Fruit fly (Drosophila melanogaster) whole organism, embryonic: ENCODE data around the gene sage.
A peak's percentile ranks its signal among the peaks of the same experiment; 100 is the strongest.

Experiments used
- Atf3 ChIP-seq: fragments of 200-800 bp; sonication (Bioruptor generic); optimal IDR thresholded peaks from 3 replicates; lab custom pipeline; 2016; ENCODE audit warnings: missing biosample characterization, missing genetic modification characterization
- Atf6 ChIP-seq: fragments of 200-800 bp; sonication (Bioruptor generic); IDR thresholded peaks from 2 replicates; pipeline ENCODE4 v1.3.6; 2022; ENCODE audit warnings: missing biosample characterization, missing genetic modification characterization
- CG10209 ChIP-seq: fragments of 200-800 bp; sonication (Bioruptor generic); optimal IDR thresholded peaks from 3 replicates; lab custom pipeline; 2017; ENCODE audit warnings: missing biosample characterization, mild to moderate bottlenecking, missing genetic modification characterization, missing genetic modification reagents
- CG11398 ChIP-seq: fragments of 200-800 bp; sonication (Bioruptor generic); optimal IDR thresholded peaks from 2 replicates; lab custom pipeline; 2016; ENCODE audit warnings: missing biosample characterization, missing genetic modification characterization
- CG1233 ChIP-seq: fragments of 200-800 bp; sonication (Bioruptor generic); optimal IDR thresholded peaks from 4 replicates; lab custom pipeline; 2018; ENCODE audit warnings: missing biosample characterization, mild to moderate bottlenecking, missing genetic modification characterization
- CG12391 ChIP-seq: fragments of 200-800 bp; sonication (Bioruptor generic); optimal IDR thresholded peaks from 3 replicates; lab custom pipeline; 2018; ENCODE audit warnings: missing biosample characterization, mild to moderate bottlenecking, missing genetic modification characterization, moderate library complexity
- CG12659 ChIP-seq: fragments of 200-800 bp; sonication (Bioruptor generic); optimal IDR thresholded peaks from 3 replicates; lab custom pipeline; 2017; ENCODE audit warnings: mild to moderate bottlenecking, missing biosample characterization, missing genetic modification reagents, missing genetic modification characterization
- CG13123 ChIP-seq: fragments of 200-800 bp; sonication (Bioruptor generic); optimal IDR thresholded peaks from 2 replicates; lab custom pipeline; 2016; ENCODE audit warnings: missing biosample characterization, missing genetic modification characterization
- CG14860 ChIP-seq: fragments of 200-800 bp; sonication (Bioruptor generic); IDR thresholded peaks from 3 replicates; pipeline ENCODE4 v1.3.6; 2022; ENCODE audit warnings: missing biosample characterization, missing genetic modification characterization; ENCODE audit not compliant: partially characterized antibody
- CG17186 ChIP-seq: fragments of 200-800 bp; sonication (Bioruptor generic); optimal IDR thresholded peaks from 3 replicates; lab custom pipeline; 2017; ENCODE audit warnings: missing biosample characterization, missing genetic modification reagents, missing genetic modification characterization
- CG18476 ChIP-seq: fragments of 200-800 bp; sonication (Bioruptor generic); optimal IDR thresholded peaks from 2 replicates; lab custom pipeline; 2016; ENCODE audit warnings: missing biosample characterization, mild to moderate bottlenecking, missing genetic modification characterization
- CG3847 ChIP-seq: fragments of 200-800 bp; sonication (Bioruptor generic); IDR thresholded peaks from 2 replicates; pipeline ENCODE4 v1.3.6; 2022; ENCODE audit warnings: missing biosample characterization, missing genetic modification characterization
- CG3995 ChIP-seq: fragments of 200-800 bp; sonication (Bioruptor generic); optimal IDR thresholded peaks from 3 replicates; lab custom pipeline; 2016; ENCODE audit warnings: missing biosample characterization, missing genetic modification characterization
- CG6765 ChIP-seq: fragments of 200-800 bp; sonication (Bioruptor generic); optimal IDR thresholded peaks from 3 replicates; lab custom pipeline; 2017; ENCODE audit warnings: missing biosample characterization, mild to moderate bottlenecking, missing genetic modification characterization
- CG7556 ChIP-seq: fragments of 200-800 bp; sonication (Bioruptor generic); optimal IDR thresholded peaks from 2 replicates; lab custom pipeline; 2017; ENCODE audit warnings: missing biosample characterization, mild to moderate bottlenecking, missing genetic modification characterization
- CG8089 ChIP-seq: fragments of 200-800 bp; sonication (Bioruptor generic); optimal IDR thresholded peaks from 3 replicates; lab custom pipeline; 2016; ENCODE audit warnings: missing biosample characterization, missing genetic modification characterization
- CG9797 ChIP-seq: fragments of 200-800 bp; sonication (Bioruptor generic); optimal IDR thresholded peaks from 3 replicates; lab custom pipeline; 2018; ENCODE audit warnings: missing biosample characterization, mild to moderate bottlenecking, missing genetic modification characterization
- CTCF ChIP-seq: fragments of 200-800 bp; sonication (Bioruptor generic); optimal IDR thresholded peaks from 2 replicates; lab custom pipeline; 2017; ENCODE audit warnings: missing biosample characterization, mild to moderate bottlenecking, missing genetic modification characterization, moderate library complexity
- Dp ChIP-seq: fragments of 200-800 bp; sonication (Bioruptor generic); optimal IDR thresholded peaks from 2 replicates; lab custom pipeline; 2018; ENCODE audit warnings: missing biosample characterization, mild to moderate bottlenecking, missing genetic modification characterization, moderate library complexity
- ERR ChIP-seq: fragments of 200-800 bp; sonication (Bioruptor generic); optimal IDR thresholded peaks from 2 replicates; lab custom pipeline; 2016; ENCODE audit warnings: missing biosample characterization, missing genetic modification characterization
- Elba2 ChIP-seq: fragments of 200-800 bp; sonication (Bioruptor generic); optimal IDR thresholded peaks from 3 replicates; lab custom pipeline; 2016; ENCODE audit warnings: missing biosample characterization, missing genetic modification characterization
- Ets97D ChIP-seq: fragments of 200-800 bp; sonication (Bioruptor generic); optimal IDR thresholded peaks from 3 replicates; lab custom pipeline; 2016; ENCODE audit warnings: missing biosample characterization, missing genetic modification characterization
- Fer1 ChIP-seq: fragments of 200-800 bp; sonication (Bioruptor generic); optimal IDR thresholded peaks from 2 replicates; lab custom pipeline; 2017; ENCODE audit warnings: missing biosample characterization, mild to moderate bottlenecking, missing genetic modification characterization
- Fer3 ChIP-seq: fragments of 200-800 bp; sonication (Bioruptor generic); optimal IDR thresholded peaks from 2 replicates; lab custom pipeline; 2018; ENCODE audit warnings: missing biosample characterization, mild to moderate bottlenecking, missing genetic modification characterization, moderate library complexity
- Gsc ChIP-seq: fragments of 200-800 bp; sonication (Bioruptor generic); IDR thresholded peaks from 2 replicates; pipeline ENCODE4 v1.3.6; 2022; ENCODE audit warnings: missing biosample characterization, missing genetic modification characterization
- HLH4C ChIP-seq: fragments of 200-800 bp; sonication (Bioruptor generic); IDR thresholded peaks from 3 replicates; pipeline ENCODE4 v1.3.6; 2022; ENCODE audit warnings: missing biosample characterization, missing genetic modification characterization; ENCODE audit not compliant: partially characterized antibody
- HmgZ ChIP-seq: fragments of 200-800 bp; sonication (Bioruptor generic); optimal IDR thresholded peaks from 2 replicates; lab custom pipeline; 2018; ENCODE audit warnings: missing biosample characterization, mild to moderate bottlenecking, missing genetic modification characterization
- Oli ChIP-seq: fragments of 200-800 bp; sonication (Bioruptor generic); optimal IDR thresholded peaks from 2 replicates; lab custom pipeline; 2018; ENCODE audit warnings: missing biosample characterization, mild to moderate bottlenecking, missing genetic modification characterization, moderate library complexity
- Sry-β ChIP-seq: fragments of 200-800 bp; sonication (Bioruptor generic); optimal IDR thresholded peaks from 2 replicates; lab custom pipeline; 2018; ENCODE audit warnings: missing biosample characterization, mild to moderate bottlenecking, missing genetic modification characterization, moderate library complexity
- ash1 ChIP-seq: fragments of 200-800 bp; sonication (Bioruptor generic); optimal IDR thresholded peaks from 2 replicates; lab custom pipeline; 2018; ENCODE audit warnings: missing biosample characterization, mild to moderate bottlenecking, missing genetic modification characterization
- bab2 ChIP-seq: fragments of 200-800 bp; sonication (Bioruptor generic); optimal IDR thresholded peaks from 2 replicates; lab custom pipeline; 2016; ENCODE audit warnings: missing biosample characterization, missing genetic modification characterization
- bowl ChIP-seq: fragments of 200-800 bp; sonication (Bioruptor generic); IDR thresholded peaks from 2 replicates; pipeline ENCODE4 v1.3.6; 2022; ENCODE audit warnings: missing biosample characterization, missing genetic modification characterization
- chinmo ChIP-seq: fragments of 200-800 bp; sonication (Bioruptor generic); IDR thresholded peaks from 4 replicates; pipeline ENCODE4 v1.3.6; 2022; ENCODE audit warnings: missing biosample characterization, missing genetic modification characterization; ENCODE audit not compliant: partially characterized antibody
- chn ChIP-seq: fragments of 200-800 bp; sonication (Bioruptor generic); optimal IDR thresholded peaks from 2 replicates; lab custom pipeline; 2016; ENCODE audit warnings: missing biosample characterization, missing genetic modification characterization
- dm ChIP-seq: fragments of 200-800 bp; sonication (Bioruptor generic); optimal IDR thresholded peaks from 3 replicates; lab custom pipeline; 2016; ENCODE audit warnings: missing biosample characterization, missing genetic modification characterization
- gfzf ChIP-seq: fragments of 200-800 bp; sonication (Bioruptor generic); optimal IDR thresholded peaks from 2 replicates; lab custom pipeline; 2016; ENCODE audit warnings: missing biosample characterization, mild to moderate bottlenecking, missing genetic modification characterization, moderate library complexity
- gsb ChIP-seq: fragments of 200-800 bp; sonication (Bioruptor generic); IDR thresholded peaks from 2 replicates; pipeline ENCODE4 v1.3.6; 2022; ENCODE audit warnings: missing biosample characterization, missing genetic modification characterization
- kah ChIP-seq: fragments of 200-800 bp; sonication (Bioruptor generic); optimal IDR thresholded peaks from 2 replicates; lab custom pipeline; 2018; ENCODE audit warnings: missing biosample characterization, mild to moderate bottlenecking, missing genetic modification characterization
- kni ChIP-seq: fragments of 200-800 bp; sonication (Bioruptor generic); optimal IDR thresholded peaks from 3 replicates; lab custom pipeline; 2017; ENCODE audit warnings: mild to moderate bottlenecking, missing biosample characterization, missing genetic modification reagents, missing genetic modification characterization
- lmd ChIP-seq: fragments of 200-800 bp; sonication (Bioruptor generic); IDR thresholded peaks from 2 replicates; pipeline ENCODE4 v1.3.6; 2022; ENCODE audit warnings: missing biosample characterization, missing genetic modification characterization
- maf-S ChIP-seq: fragments of 200-800 bp; sonication (Bioruptor generic); optimal IDR thresholded peaks from 2 replicates; lab custom pipeline; 2016; ENCODE audit warnings: missing biosample characterization, missing genetic modification characterization
- nmo ChIP-seq: fragments of 200-800 bp; sonication (Bioruptor generic); optimal IDR thresholded peaks from 2 replicates; lab custom pipeline; 2018; ENCODE audit warnings: missing biosample characterization, mild to moderate bottlenecking, missing genetic modification characterization, moderate library complexity
- rib ChIP-seq: fragments of 200-800 bp; sonication (Bioruptor generic); IDR thresholded peaks from 2 replicates; pipeline ENCODE4 v1.3.6; 2022; ENCODE audit warnings: missing biosample characterization, missing genetic modification characterization
- row ChIP-seq: fragments of 200-800 bp; sonication (Bioruptor generic); IDR thresholded peaks from 3 replicates; pipeline ENCODE4 v1.3.6; 2022; ENCODE audit warnings: missing biosample characterization, missing genetic modification characterization
- sc ChIP-seq, 3 experiments: fragments of >200 bp in 2 of 3; fragments of 200-800 bp in 1 of 3; sonication (Bioruptor generic) in 1 of 3; optimal IDR thresholded peaks; 2 replicates in 2 of 3; 3 replicates in 1 of 3; lab custom pipeline; 2017; ENCODE audit warnings: mild to moderate bottlenecking in 1 of 3, missing biosample characterization in 1 of 3, missing genetic modification characterization in 1 of 3, missing genetic modification reagents in 1 of 3
- sens ChIP-seq: fragments of 200-800 bp; sonication (Bioruptor generic); peaks from one replicate; lab custom pipeline; 2016; ENCODE audit warnings: missing biosample characterization, missing genetic modification characterization
- sna ChIP-seq: fragments of 200-800 bp; sonication (Bioruptor generic); IDR thresholded peaks from 2 replicates; pipeline ENCODE4 v1.3.6; 2022; ENCODE audit warnings: missing biosample characterization, missing genetic modification characterization; ENCODE audit not compliant: partially characterized antibody
- tap ChIP-seq: fragments of 200-800 bp; optimal IDR thresholded peaks from 3 replicates; lab custom pipeline; 2019; ENCODE audit warnings: missing biosample characterization, mild to moderate bottlenecking, missing genetic modification characterization, moderate library complexity
- vvl ChIP-seq: fragments of 200-800 bp; sonication (Bioruptor generic); IDR thresholded peaks from 2 replicates; pipeline ENCODE4 v1.3.6; 2022; ENCODE audit warnings: missing biosample characterization, missing genetic modification characterization

Gene sage

dm6 chr3R:9246879-9247621 is 16.9 kb downstream of the sage start (continued):
- no peak for TF ChIP-seq ERR (GFP tag; lab: Kevin White, UChicago)
- no peak for TF ChIP-seq kah (GFP tag; lab: Kevin White, UChicago)
- TF ChIP-seq CTCF (GFP tag; lab: Kevin White, UChicago) = peak; percentile 11
- no peak for TF ChIP-seq sna (GFP tag; lab: Robert Waterston, UW)
- TF ChIP-seq row (GFP tag; lab: Robert Waterston, UW) = peak; percentile 77
- no peak for TF ChIP-seq Elba2
- no peak for TF ChIP-seq gsb (GFP tag; lab: Robert Waterston, UW)
- peak; percentile 98 for TF ChIP-seq sens (GFP tag; lab: Kevin White, UChicago)
- peak; percentile 43 for TF ChIP-seq Fer3 (tag; lab: Kevin White, UChicago)
- TF ChIP-seq CG3995 (GFP tag; lab: Kevin White, UChicago) = no peak
- TF ChIP-seq CG8089 (GFP tag; lab: Kevin White, UChicago) = no peak
- TF ChIP-seq HmgZ = no peak
- TF ChIP-seq Atf6 = peak; percentile 53; the same call in 1 of the 2 replicates
- peak; percentile 73 for TF ChIP-seq Oli (tag; lab: Kevin White, UChicago)
- peak; percentile 78 for TF ChIP-seq CG12391
- TF ChIP-seq lmd (GFP tag; lab: Robert Waterston, UW) = 0 out of 2 replicates have a peak, but pooled peaks have one; percentile 6
- no peak for TF ChIP-seq chinmo (GFP tag; lab: Robert Waterston, UW)
- TF ChIP-seq Gsc (GFP tag; lab: Robert Waterston, UW) = no peak
- TF ChIP-seq HLH4C (GFP tag; lab: Robert Waterston, UW) = no peak
- TF ChIP-seq ash1 = no peak
- TF ChIP-seq Sry-β = peak; percentile 15
- peak; percentile 69 for TF ChIP-seq nmo (GFP tag; lab: Kevin White, UChicago)
- peak; percentile 42 for TF ChIP-seq CG18476 (GFP tag; lab: Kevin White, UChicago)
- no peak for TF ChIP-seq rib (GFP tag; lab: Robert Waterston, UW)
- TF ChIP-seq bab2 (GFP tag; lab: Kevin White, UChicago) = peak; percentile 38
- TF ChIP-seq dm (GFP tag; lab: Kevin White, UChicago) = peak; percentile 39
- TF ChIP-seq CG11398 = peak; percentile 45
- peak; percentile 62 for TF ChIP-seq CG7556
- peak; percentile 6 for TF ChIP-seq Atf3 (GFP tag; lab: Kevin White, UChicago)
- peak; percentile 86 for TF ChIP-seq kni (GFP tag; lab: Kevin White, UChicago)
- TF ChIP-seq vvl (GFP tag; lab: Robert Waterston, UW) = peak; percentile 87
- TF ChIP-seq tap = peak; percentile 59
- TF ChIP-seq CG3847 (GFP tag; lab: Robert Waterston, UW) = 0 out of 2 replicates have a peak, but pooled peaks have one; percentile 13
- peak; percentile 10 for TF ChIP-seq chn (GFP tag; lab: Kevin White, UChicago)
- peak; percentile 23 for TF ChIP-seq CG12659
- TF ChIP-seq CG6765 (GFP tag; lab: Kevin White, UChicago) = no peak
- no peak for TF ChIP-seq gfzf
- peak; percentile 43 for TF ChIP-seq CG10209 (GFP tag; lab: Kevin White, UChicago)
- TF ChIP-seq CG13123 = no peak
- no peak for TF ChIP-seq bowl (GFP tag; lab: Robert Waterston, UW)
- no peak for TF ChIP-seq CG14860 (GFP tag; lab: Robert Waterston, UW)
- TF ChIP-seq Fer1 = no peak
- no peak for TF ChIP-seq CG17186 (GFP tag; lab: Kevin White, UChicago)
- no peak for TF ChIP-seq Dp
- TF ChIP-seq CG1233 (GFP tag; lab: Kevin White, UChicago) = peak; percentile 44
- no peak for TF ChIP-seq Ets97D
- no peak for TF ChIP-seq maf-S (GFP tag; lab: Kevin White, UChicago)
- TF ChIP-seq sc (optimal IDR thresholded peaks at IDR 0.05; lab: Kevin White, UChicago) = no peak
- peak; percentile 58 for TF ChIP-seq sc (GFP tag; optimal IDR thresholded peaks at IDR 0.05; lab: Kevin White, UChicago)
- TF ChIP-seq CG9797 (GFP tag; lab: Kevin White, UChicago) = no peak
